Worm (Caenorhabditis elegans): ENCODE results near the gene C07A12.2.

- TF ChIP-seq aly-2 (tag; optimal IDR thresholded peaks at IDR 0.05) (no peak), ztf-4 (tag; optimal IDR thresholded peaks at IDR 0.05) (no peak), unc-62 (GFP tag; optimal IDR thresholded peaks at IDR 0.05) (no peak), skn-1 (tag; optimal IDR thresholded peaks at IDR 0.05) (no peak), unc-39 (tag; optimal IDR thresholded peaks at IDR 0.05) (no peak), gmeb-1 (tag; optimal IDR thresholded peaks at IDR 0.05) (no peak), lsy-2 (tag; optimal IDR thresholded peaks at IDR 0.05) (peak in 1 of 2 experiments; percentile 11), mbf-1 (tag; optimal IDR thresholded peaks at IDR 0.05) (no peak), zag-1 (tag; optimal IDR thresholded peaks at IDR 0.05) (no peak), nhr-23 (tag; optimal IDR thresholded peaks at IDR 0.05) (no peak), nhr-237 (tag; optimal IDR thresholded peaks at IDR 0.05) (no peak), ZK546.5 (tag; optimal IDR thresholded peaks at IDR 0.05) (no peak), lin-11 (tag; optimal IDR thresholded peaks at IDR 0.05) (no peak), snpc-4 (tag; optimal IDR thresholded peaks at IDR 0.05) (no peak)
Observed at ce11 chrX:4530426-4531044, 14.1 kb upstream of the C07A12.2 start.
